Worm (Caenorhabditis elegans) whole organism, L4/young adult: ENCODE measurements around the gene Y51H7C.41.

Experiments
- W03F9.2 ChIP-seq: fragments of 150-350 bp; optimal IDR thresholded peaks from 2 replicates; lab custom pipeline; 2014; ENCODE audit warnings: missing biosample characterization, missing genetic modification characterization
- dao-5 ChIP-seq: sonication (generic microtip); optimal IDR thresholded peaks from 2 replicates; lab custom pipeline; 2016; ENCODE audit warnings: missing genotype, missing genetic modification characterization, moderate library complexity, missing compliant biosample characterization
- him-1 ChIP-seq: sonication (generic microtip); optimal IDR thresholded peaks from 2 replicates; lab custom pipeline; 2016; ENCODE audit warnings: missing genotype, missing genetic modification reagents, missing genetic modification characterization, missing compliant biosample characterization

- no peak for TF ChIP-seq him-1 (tag; lab: Kevin White, UChicago)
- no peak for TF ChIP-seq W03F9.2
- no peak for TF ChIP-seq dao-5
Measured at ce11 chrII:1411372-1411771, 8.3 kb downstream of the Y51H7C.41 start, which contains the start of gene Y51H7C.9.
